Worm (Caenorhabditis elegans) whole organism, late embryonic: ENCODE results near the gene clec-125.
A peak's percentile ranks its signal among the peaks of the same experiment; 100 is the strongest.

Source experiments
- K09A11.1 ChIP-seq: sonication (generic microtip); optimal IDR thresholded peaks from 2 replicates; lab custom pipeline; 2017; ENCODE audit warnings: antibody characterized with exemption, mild to moderate bottlenecking, missing genetic modification characterization, missing compliant biosample characterization; ENCODE audit not compliant: insufficient read depth
- Y22D7AL.16 ChIP-seq: sonication (generic microtip); optimal IDR thresholded peaks from 2 replicates; lab custom pipeline; 2016; ENCODE audit warnings: missing genetic modification characterization, missing compliant biosample characterization
- ceh-18 ChIP-seq: sonication (generic microtip); optimal IDR thresholded peaks from 2 replicates; lab custom pipeline; 2016; ENCODE audit warnings: missing genetic modification characterization, missing compliant biosample characterization
- ceh-22 ChIP-seq: sonication (generic microtip); optimal IDR thresholded peaks from 2 replicates; lab custom pipeline; 2017; ENCODE audit warnings: missing biosample characterization, missing genetic modification characterization
- ceh-24 ChIP-seq: sonication (generic microtip); optimal IDR thresholded peaks from 2 replicates; lab custom pipeline; 2016; ENCODE audit warnings: mild to moderate bottlenecking, missing genetic modification characterization, missing compliant biosample characterization
- ceh-31 ChIP-seq: sonication (generic microtip); optimal IDR thresholded peaks from 2 replicates; lab custom pipeline; 2016; ENCODE audit warnings: missing genetic modification characterization, missing compliant biosample characterization
- ceh-45 ChIP-seq: fragments of 200-800 bp; sonication (Bioruptor generic); IDR thresholded peaks from 2 replicates; pipeline ENCODE4 v1.3.6; 2022; ENCODE audit warnings: missing genetic modification reagents, missing genetic modification characterization, missing compliant biosample characterization
- ceh-6 ChIP-seq: fragments of 200-800 bp; sonication (Bioruptor generic); optimal IDR thresholded peaks from 2 replicates; lab custom pipeline; 2018; ENCODE audit warnings: mild to moderate bottlenecking, missing genetic modification characterization, missing compliant biosample characterization
- ceh-9 ChIP-seq: sonication (generic microtip); optimal IDR thresholded peaks from 2 replicates; lab custom pipeline; 2016; ENCODE audit warnings: mild to moderate bottlenecking, missing genetic modification characterization, inconsistent platforms, missing compliant biosample characterization
- dmd-4 ChIP-seq: sonication (generic microtip); optimal IDR thresholded peaks from 2 replicates; lab custom pipeline; 2016; ENCODE audit warnings: borderline replicate concordance, missing genetic modification characterization, missing compliant biosample characterization
- dve-1 ChIP-seq: sonication (generic microtip); optimal IDR thresholded peaks from 2 replicates; lab custom pipeline; 2017; ENCODE audit warnings: antibody characterized with exemption, mild to moderate bottlenecking, missing genetic modification characterization, missing compliant biosample characterization
- elt-2 ChIP-seq: sonication (generic microtip); optimal IDR thresholded peaks from 2 replicates; lab custom pipeline; 2016; ENCODE audit warnings: missing genetic modification reagents, missing genetic modification characterization, missing compliant biosample characterization
- elt-4 ChIP-seq: sonication (generic microtip); optimal IDR thresholded peaks from 2 replicates; lab custom pipeline; 2016; ENCODE audit warnings: missing genetic modification characterization, missing compliant biosample characterization
- ets-4 ChIP-seq: sonication (generic microtip); optimal IDR thresholded peaks from 2 replicates; lab custom pipeline; 2016; ENCODE audit warnings: missing genetic modification characterization, missing compliant biosample characterization
- eyg-1 ChIP-seq: sonication (generic microtip); optimal IDR thresholded peaks from 2 replicates; lab custom pipeline; 2016; ENCODE audit warnings: missing genotype, missing genetic modification characterization, missing compliant biosample characterization
- fkh-6 ChIP-seq: sonication (generic microtip); optimal IDR thresholded peaks from 2 replicates; lab custom pipeline; 2016; ENCODE audit warnings: missing genetic modification characterization, missing compliant biosample characterization
- gmeb-2 ChIP-seq: sonication (generic microtip); optimal IDR thresholded peaks from 2 replicates; lab custom pipeline; 2016; ENCODE audit warnings: missing genetic modification characterization, inconsistent platforms, missing compliant biosample characterization
- hlh-13 ChIP-seq: fragments of 200-800 bp; sonication (Bioruptor generic); optimal IDR thresholded peaks from 2 replicates; lab custom pipeline; 2018; ENCODE audit warnings: mild to moderate bottlenecking, missing genetic modification characterization, missing compliant biosample characterization
- hlh-8 ChIP-seq: sonication (generic microtip); optimal IDR thresholded peaks from 2 replicates; lab custom pipeline; 2016; ENCODE audit warnings: missing genotype, missing genetic modification characterization, missing compliant biosample characterization
- lim-6 ChIP-seq: sonication (generic microtip); optimal IDR thresholded peaks from 2 replicates; lab custom pipeline; 2016; ENCODE audit warnings: missing genetic modification characterization, missing compliant biosample characterization
- lin-11 ChIP-seq: fragments of 200-800 bp; sonication (Bioruptor generic); optimal IDR thresholded peaks from 2 replicates; lab custom pipeline; 2018; ENCODE audit warnings: mild to moderate bottlenecking, missing genetic modification characterization, missing compliant biosample characterization
- nhr-11 ChIP-seq: fragments of 150-350 bp; optimal IDR thresholded peaks from 2 replicates; lab custom pipeline; 2014; ENCODE audit warnings: missing biosample characterization, missing genetic modification characterization
- npax-4 ChIP-seq: sonication (generic microtip); optimal IDR thresholded peaks from 2 replicates; lab custom pipeline; 2016; ENCODE audit warnings: missing genetic modification characterization, missing compliant biosample characterization
- odd-2 ChIP-seq: sonication (generic microtip); optimal IDR thresholded peaks from 2 replicates; lab custom pipeline; 2017; ENCODE audit warnings: antibody characterized with exemption, mild to moderate bottlenecking, missing genetic modification characterization, missing compliant biosample characterization
- pax-1 ChIP-seq: fragments of 150-350 bp; optimal IDR thresholded peaks from 2 replicates; lab custom pipeline; 2014; ENCODE audit warnings: missing biosample characterization, missing genetic modification characterization
- pha-4 ChIP-seq: fragments of 150-350 bp; optimal IDR thresholded peaks from 2 replicates; lab custom pipeline; 2018; ENCODE audit warnings: missing biosample characterization, missing genetic modification reagents, missing genetic modification characterization
- pros-1 ChIP-seq: fragments of 150-350 bp; optimal IDR thresholded peaks from 2 replicates; lab custom pipeline; 2014; ENCODE audit warnings: missing biosample characterization, missing genetic modification reagents, missing genetic modification characterization
- ref-2 ChIP-seq: sonication (generic microtip); optimal IDR thresholded peaks from 2 replicates; lab custom pipeline; 2016; ENCODE audit warnings: missing genetic modification characterization, missing compliant biosample characterization
- sox-4 ChIP-seq: sonication (generic microtip); optimal IDR thresholded peaks from 2 replicates; lab custom pipeline; 2017; ENCODE audit warnings: mild to moderate bottlenecking, missing genetic modification characterization, inconsistent platforms, missing compliant biosample characterization
- syd-9 ChIP-seq: sonication (generic microtip); optimal IDR thresholded peaks from 2 replicates; lab custom pipeline; 2016; ENCODE audit warnings: mild to moderate bottlenecking, missing genetic modification characterization, moderate library complexity, missing compliant biosample characterization
- tbx-2 ChIP-seq: sonication (generic microtip); optimal IDR thresholded peaks from 2 replicates; lab custom pipeline; 2016; ENCODE audit warnings: missing genetic modification characterization, missing compliant biosample characterization
- tbx-7 ChIP-seq: sonication (generic microtip); optimal IDR thresholded peaks from 2 replicates; lab custom pipeline; 2016; ENCODE audit warnings: missing genotype, missing genetic modification characterization, missing compliant biosample characterization
- ttx-3 ChIP-seq: sonication (generic microtip); optimal IDR thresholded peaks from 2 replicates; lab custom pipeline; 2016; ENCODE audit warnings: missing genetic modification reagents, missing genetic modification characterization, missing compliant biosample characterization
- unc-3 ChIP-seq, 2 experiments: fragments of 200-800 bp in 1 of 2; sonication (Bioruptor generic) in 1 of 2; sonication (generic microtip) in 1 of 2; conservative IDR thresholded peaks in 1 of 2; optimal IDR thresholded peaks in 1 of 2; 2 replicates each; pipeline versions ENCODE4 v1.3.6 to Lab custom; 2016 to 2022; ENCODE audit warnings: missing compliant biosample characterization in 2 of 2, missing genetic modification characterization in 2 of 2, missing genetic modification reagents in 1 of 2
- unc-42 ChIP-seq: sonication (generic microtip); optimal IDR thresholded peaks from 2 replicates; lab custom pipeline; 2016; ENCODE audit warnings: missing genotype, missing genetic modification characterization, missing compliant biosample characterization
- unc-55 ChIP-seq: sonication (generic microtip); optimal IDR thresholded peaks from 2 replicates; lab custom pipeline; 2017; ENCODE audit warnings: missing biosample characterization, missing genetic modification reagents, missing genetic modification characterization

The clec-125 gene

ce11 chrII:3472817-3473216 is 43.0 kb upstream of the clec-125 start, which contains the start of gene Y49F6B.6:
TSS of gene Y49F6B.6 (plus strand) at chrII:3473117.
- TF ChIP-seq ttx-3 (tag; lab: Kevin White, UChicago): no peak
- no peak for TF ChIP-seq ceh-45 (GFP tag; lab: Robert Waterston, UW)
- TF ChIP-seq ceh-6 (GFP tag; lab: Kevin White, UChicago): no peak
- no peak for TF ChIP-seq gmeb-2 (tag; lab: Kevin White, UChicago)
- TF ChIP-seq ceh-31: no peak
- no peak for TF ChIP-seq tbx-7 (tag; lab: Kevin White, UChicago)
- TF ChIP-seq syd-9: no peak
- TF ChIP-seq npax-4 (tag; lab: Kevin White, UChicago): no peak
- TF ChIP-seq Y22D7AL.16: no peak
- TF ChIP-seq K09A11.1 (tag; lab: Kevin White, UChicago): no peak
- no peak for TF ChIP-seq nhr-11 (tag; lab: Kevin White, UChicago)
- TF ChIP-seq tbx-2: no peak
- TF ChIP-seq pha-4 (tag; lab: Kevin White, UChicago): no peak
- no peak for TF ChIP-seq lim-6 (tag; lab: Kevin White, UChicago)
- TF ChIP-seq fkh-6: no peak
- TF ChIP-seq, all 69 proteins: peak for 0

ce11 chrII:3473744-3474143 is 42.1 kb upstream of the clec-125 start, which contains the start of gene sdz-32:
TSS of gene sdz-32 (plus strand) at chrII:3474044.
- TF ChIP-seq pros-1 (tag; lab: Kevin White, UChicago) (no peak), hlh-13 (GFP tag; lab: Kevin White, UChicago) (no peak), ceh-18 (tag; lab: Kevin White, UChicago) (no peak), ref-2 (no peak), eyg-1 (tag; lab: Kevin White, UChicago) (no peak), unc-3 (GFP tag; conservative IDR thresholded peaks at IDR 0.05; lab: Robert Waterston, UW) (no peak), unc-3 (tag; optimal IDR thresholded peaks at IDR 0.05; lab: Kevin White, UChicago) (no peak), pax-1 (tag; lab: Kevin White, UChicago) (no peak), elt-2 (tag; lab: Kevin White, UChicago) (no peak), hlh-8 (tag; lab: Kevin White, UChicago) (no peak), ceh-22 (tag; lab: Kevin White, UChicago) (no peak)

ce11 chrII:3476536-3476935 is 39.3 kb upstream of the clec-125 start:
- TF ChIP-seq dve-1 (tag; lab: Kevin White, UChicago) (peak; percentile 62), ceh-24 (no peak)

DNA sequence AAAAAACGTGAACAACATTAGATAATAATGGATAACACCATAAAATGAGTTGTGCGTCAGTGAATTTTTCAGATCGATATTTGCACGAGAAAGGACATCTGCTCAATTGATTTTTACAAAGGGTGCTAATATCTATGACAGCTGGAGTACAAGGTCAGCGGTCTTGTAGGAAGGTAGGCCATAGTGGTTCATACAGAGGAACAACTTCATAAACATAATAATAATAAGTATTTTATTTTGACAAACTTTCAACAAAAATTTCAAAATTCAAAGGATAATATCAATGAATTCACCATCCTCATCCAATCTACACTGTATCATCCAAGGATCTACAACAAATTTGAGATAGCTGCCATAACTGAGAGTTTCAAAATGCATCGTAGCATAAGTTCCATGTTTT is 38.6 kb upstream of the clec-125 start, which contains the start of gene fbxb-104:
Gene fbxb-104, minus strand, starts transcription at position 101 of the 400 bp plus-strand sequence.
- TF ChIP-seq ceh-9 (tag; lab: Kevin White, UChicago) (no peak), sox-4 (tag; lab: Kevin White, UChicago) (no peak), odd-2 (tag; lab: Kevin White, UChicago) (no peak), ets-4 (tag; lab: Kevin White, UChicago) (no peak), elt-4 (no peak), ceh-24 (no peak), dmd-4 (tag; lab: Kevin White, UChicago) (no peak), unc-55 (GFP tag; lab: Kevin White, UChicago) (no peak), hlh-8 (tag; lab: Kevin White, UChicago) (no peak), pros-1 (tag; lab: Kevin White, UChicago) (no peak), unc-42 (tag; lab: Kevin White, UChicago) (no peak), ceh-22 (tag; lab: Kevin White, UChicago) (no peak), lin-11 (no peak)
